Worm (Caenorhabditis elegans): Measurements from ENCODE around the gene C45G9.10.

Gene C45G9.10

ce11 chrIII:5047740-5048139 is 14.0 kb downstream of the C45G9.10 start, which contains the start of gene C45G9.5:
TSS of gene C45G9.5 (plus strand) at chrIII:5048117.
- TF ChIP-seq lsy-27 (tag; optimal IDR thresholded peaks at IDR 0.05; ENCODE audit: borderline replicate concordance, insufficient read depth): no peak
- peak; percentile 8 for TF ChIP-seq efl-1 (GFP tag; optimal IDR thresholded peaks at IDR 0.05)
- peak; percentile 86 for TF ChIP-seq F33H1.4 (GFP tag; IDR thresholded peaks at IDR 0.05)
- TF ChIP-seq him-1 (tag; optimal IDR thresholded peaks at IDR 0.05): peak; percentile 18
- no peak for TF ChIP-seq B0336.3 (GFP tag; IDR thresholded peaks at IDR 0.05)
- TF ChIP-seq lsl-1 (GFP tag; optimal IDR thresholded peaks at IDR 0.05): peak; percentile 91
- peak; percentile 82 for TF ChIP-seq lin-54 (GFP tag; optimal IDR thresholded peaks at IDR 0.05)
- TF ChIP-seq madf-6 (GFP tag; IDR thresholded peaks at IDR 0.05): peak; percentile 90
- no peak for TF ChIP-seq dpff-1 (tag; optimal IDR thresholded peaks at IDR 0.05)
- TF ChIP-seq xnd-1 (tag; optimal IDR thresholded peaks at IDR 0.05): peak; percentile 85

ce11 chrIII:5047175-5047574 is 14.5 kb downstream of the C45G9.10 start, which contains the start of gene txbp-3:
TSS of gene txbp-3 (minus strand) at chrIII:5047459.
- TF ChIP-seq B0336.3 (GFP tag; IDR thresholded peaks at IDR 0.05): no peak
- TF ChIP-seq hsf-1 (GFP tag; IDR thresholded peaks at IDR 0.05): no peak
- no peak for TF ChIP-seq zim-3 (tag; optimal IDR thresholded peaks at IDR 0.05)
- TF ChIP-seq hmg-1.2 (GFP tag; IDR thresholded peaks at IDR 0.05): peak; percentile 20; the same call in 1 of the 2 replicates
- peak; percentile 90 for TF ChIP-seq nhr-80 (tag; optimal IDR thresholded peaks at IDR 0.05)
- TF ChIP-seq ets-4 (GFP tag; optimal IDR thresholded peaks at IDR 0.05): peak; percentile 36
- no peak for TF ChIP-seq snpc-4 (GFP tag; optimal IDR thresholded peaks at IDR 0.05)
- TF ChIP-seq snpc-4 (tag; optimal IDR thresholded peaks at IDR 0.05): peak in 1 of 4 experiments; percentile 49

DNA sequence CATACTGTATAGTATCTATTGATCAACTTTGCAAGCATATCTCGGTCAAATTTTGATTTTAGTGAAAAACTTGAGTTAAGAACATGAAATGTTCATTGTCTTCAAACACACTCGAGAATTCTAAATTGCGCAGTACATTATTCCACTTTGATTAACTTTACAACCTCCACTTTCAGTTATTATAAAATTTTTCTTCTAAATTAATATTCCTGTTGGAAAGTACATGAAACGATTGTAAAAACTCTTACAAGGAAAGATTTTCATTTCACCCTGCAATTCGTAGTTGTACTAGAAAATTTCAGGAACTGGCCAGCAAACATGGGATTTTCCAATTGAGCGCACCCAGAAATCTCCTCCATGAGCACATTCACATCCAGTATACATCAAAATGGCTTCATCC is 17.0 kb downstream of the C45G9.10 start, which contains the start of gene C45G9.14:
TSS of gene C45G9.14 (plus strand) at position 301 of the 400 bp plus-strand sequence.
- TF ChIP-seq ztf-6 (GFP tag; IDR thresholded peaks at IDR 0.05) (no peak), attf-6 (GFP tag; IDR thresholded peaks at IDR 0.05) (no peak), efl-1 (GFP tag; optimal IDR thresholded peaks at IDR 0.05) (no peak), gei-17 (GFP tag; optimal IDR thresholded peaks at IDR 0.05) (no peak), C17E4.6 (GFP tag; IDR thresholded peaks at IDR 0.05) (no peak), T26A5.8 (tag; optimal IDR thresholded peaks at IDR 0.05) (no peak), akir-1 (GFP tag; optimal IDR thresholded peaks at IDR 0.05) (no peak), D2030.7 (GFP tag; IDR thresholded peaks at IDR 0.05) (no peak), ceh-100 (GFP tag; IDR thresholded peaks at IDR 0.05) (no peak), pbrm-1 (GFP tag; IDR thresholded peaks at IDR 0.05) (no peak), Y56A3A.18 (GFP tag; IDR thresholded peaks at IDR 0.05) (no peak), unc-62 (GFP tag; optimal IDR thresholded peaks at IDR 0.05) (no peak), ets-4 (GFP tag; optimal IDR thresholded peaks at IDR 0.05) (no peak), egrh-3 (GFP tag; IDR thresholded peaks at IDR 0.05) (no peak), nfyb-1 (GFP tag; IDR thresholded peaks at IDR 0.05) (no peak), mel-28 (tag; optimal IDR thresholded peaks at IDR 0.05; ENCODE audit: borderline replicate concordance) (no peak), lsl-1 (GFP tag; optimal IDR thresholded peaks at IDR 0.05) (no peak)

- TF ChIP-seq ceh-40 (GFP tag; IDR thresholded peaks at IDR 0.05) (no peak), repo-1 (tag; optimal IDR thresholded peaks at IDR 0.05) (no peak), nfyb-1 (GFP tag; IDR thresholded peaks at IDR 0.05) (no peak), lsl-1 (GFP tag; optimal IDR thresholded peaks at IDR 0.05) (no peak), attf-5 (GFP tag; optimal IDR thresholded peaks at IDR 0.05) (no peak)
Measured at ce11 chrIII:5042112-5042511, 19.6 kb downstream of the C45G9.10 start, which contains the start of gene nlp-43. TSS of gene nlp-43 (plus strand) at chrIII:5042412.
